Worm (Caenorhabditis elegans): Measurements from ENCODE around the gene icl-1.

icl-1 gene

ce11 chrV:689538-689937 lies 38.3 kb downstream of the icl-1 start:
- no peak for TF ChIP-seq ref-1 (GFP tag; conservative IDR thresholded peaks at IDR 0.05)
- TF ChIP-seq klf-2 (GFP tag; conservative IDR thresholded peaks at IDR 0.05) = no peak
- TF ChIP-seq cog-1 (tag; optimal IDR thresholded peaks at IDR 0.05) = no peak
- no peak for TF ChIP-seq med-1 (GFP tag; optimal IDR thresholded peaks at IDR 0.05; ENCODE audit: insufficient read depth)
- TF ChIP-seq ztf-23 (GFP tag; IDR thresholded peaks at IDR 0.05) = no peak
- no peak for TF ChIP-seq flt-1 (GFP tag; IDR thresholded peaks at IDR 0.05)
- no peak for TF ChIP-seq T22C8.4 (GFP tag; IDR thresholded peaks at IDR 0.05)
- TF ChIP-seq tab-1 (GFP tag; IDR thresholded peaks at IDR 0.05) = no peak
- no peak for TF ChIP-seq ztf-29 (GFP tag; IDR thresholded peaks at IDR 0.05)

DNA sequence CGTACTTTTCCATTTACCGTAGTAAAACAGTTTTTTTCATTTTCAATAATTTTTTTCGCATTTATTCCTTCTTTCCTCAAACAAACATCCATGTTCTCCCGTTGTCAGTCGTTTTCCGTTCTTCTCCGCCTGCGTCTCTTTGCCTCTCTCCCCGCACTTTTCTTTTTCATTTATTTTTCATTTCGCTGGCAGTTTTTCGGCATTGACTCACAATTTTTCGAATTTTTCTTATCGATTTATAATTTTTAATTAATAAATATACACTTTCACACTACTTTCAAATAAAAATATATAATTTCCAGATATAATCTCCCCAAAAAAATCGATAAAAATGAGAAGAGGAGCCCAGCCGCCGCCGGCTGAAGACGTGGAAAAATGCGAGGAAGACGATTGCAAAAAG lies 40.4 kb downstream of the icl-1 start, which contains the start of gene H25P19.1:
Gene H25P19.1, plus strand, starts transcription at position 301 of the 400 bp plus-strand sequence.
- no peak for TF ChIP-seq flt-1 (GFP tag; IDR thresholded peaks at IDR 0.05)
- TF ChIP-seq cog-1 (tag; optimal IDR thresholded peaks at IDR 0.05) = no peak
- no peak for TF ChIP-seq T22C8.4 (GFP tag; IDR thresholded peaks at IDR 0.05)
- no peak for TF ChIP-seq tab-1 (GFP tag; IDR thresholded peaks at IDR 0.05)
- no peak for TF ChIP-seq klf-2 (GFP tag; conservative IDR thresholded peaks at IDR 0.05)
- TF ChIP-seq ztf-29 (GFP tag; IDR thresholded peaks at IDR 0.05) = no peak
- no peak for TF ChIP-seq ref-1 (GFP tag; conservative IDR thresholded peaks at IDR 0.05)
- TF ChIP-seq med-1 (GFP tag; optimal IDR thresholded peaks at IDR 0.05; ENCODE audit: insufficient read depth) = no peak
- no peak for TF ChIP-seq ztf-23 (GFP tag; IDR thresholded peaks at IDR 0.05)

ce11 chrV:683858-684257 lies 43.9 kb downstream of the icl-1 start, which contains the start of gene F31F4.1:
TSS of gene F31F4.1 (plus strand) at chrV:684060.
- no peak for TF ChIP-seq med-1 (GFP tag; optimal IDR thresholded peaks at IDR 0.05; ENCODE audit: insufficient read depth)
- no peak for TF ChIP-seq ref-1 (GFP tag; conservative IDR thresholded peaks at IDR 0.05)
- TF ChIP-seq T22C8.4 (GFP tag; IDR thresholded peaks at IDR 0.05) = no peak
- no peak for TF ChIP-seq ztf-29 (GFP tag; IDR thresholded peaks at IDR 0.05)

DNA sequence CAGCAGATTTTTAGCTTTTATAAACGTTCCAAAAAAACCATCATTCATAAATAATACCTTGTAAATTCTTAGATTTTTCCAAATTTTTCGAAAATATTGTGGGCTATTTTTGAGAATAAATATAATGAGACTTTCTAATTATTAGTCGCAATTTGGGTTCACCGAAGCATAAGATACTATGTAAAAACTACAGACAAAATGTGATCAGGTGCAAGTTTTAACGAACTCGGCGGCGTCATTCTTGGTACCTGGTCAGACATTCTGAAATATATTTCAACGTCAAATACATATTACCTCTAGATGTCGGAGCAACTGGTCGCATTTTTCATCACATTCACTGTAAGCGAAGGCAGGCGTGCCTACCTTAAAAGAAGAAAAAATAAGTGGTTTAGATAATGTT lies 45.8 kb downstream of the icl-1 start, which contains the start of gene srx-23:
Gene srx-23, plus strand, starts transcription at position 301 of the 400 bp plus-strand sequence.
- TF ChIP-seq ref-1 (GFP tag; conservative IDR thresholded peaks at IDR 0.05) = no peak
- no peak for TF ChIP-seq flt-1 (GFP tag; IDR thresholded peaks at IDR 0.05)
- TF ChIP-seq cog-1 (tag; optimal IDR thresholded peaks at IDR 0.05) = no peak
- TF ChIP-seq T22C8.4 (GFP tag; IDR thresholded peaks at IDR 0.05) = no peak
- TF ChIP-seq ztf-29 (GFP tag; IDR thresholded peaks at IDR 0.05) = no peak
- TF ChIP-seq ztf-23 (GFP tag; IDR thresholded peaks at IDR 0.05) = no peak
- TF ChIP-seq tab-1 (GFP tag; IDR thresholded peaks at IDR 0.05) = no peak
- TF ChIP-seq klf-2 (GFP tag; conservative IDR thresholded peaks at IDR 0.05) = no peak
- TF ChIP-seq med-1 (GFP tag; optimal IDR thresholded peaks at IDR 0.05; ENCODE audit: insufficient read depth) = no peak

DNA sequence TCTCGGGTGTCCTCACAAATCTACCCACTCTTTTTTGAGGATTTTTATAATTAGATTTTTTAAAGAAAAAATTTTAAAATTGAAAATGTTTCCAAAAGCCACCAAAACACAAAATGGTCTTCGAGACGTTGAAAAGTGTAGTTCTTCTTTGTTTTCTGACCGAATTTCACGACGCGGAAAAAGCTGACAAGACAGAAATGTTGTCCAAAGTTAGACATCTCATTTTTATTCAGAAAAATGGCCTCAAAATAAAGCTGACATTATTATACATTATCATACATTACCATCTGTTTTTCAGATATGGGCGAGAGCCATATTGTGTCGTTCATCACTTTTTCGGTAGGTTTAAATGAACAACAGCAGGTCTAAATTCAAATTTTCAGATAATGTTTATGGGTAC lies 48.1 kb downstream of the icl-1 start, which contains the start of gene srx-22:
Gene srx-22, plus strand, starts transcription at position 301 of the 400 bp plus-strand sequence.
- no peak for TF ChIP-seq ztf-23 (GFP tag; IDR thresholded peaks at IDR 0.05)

DNA sequence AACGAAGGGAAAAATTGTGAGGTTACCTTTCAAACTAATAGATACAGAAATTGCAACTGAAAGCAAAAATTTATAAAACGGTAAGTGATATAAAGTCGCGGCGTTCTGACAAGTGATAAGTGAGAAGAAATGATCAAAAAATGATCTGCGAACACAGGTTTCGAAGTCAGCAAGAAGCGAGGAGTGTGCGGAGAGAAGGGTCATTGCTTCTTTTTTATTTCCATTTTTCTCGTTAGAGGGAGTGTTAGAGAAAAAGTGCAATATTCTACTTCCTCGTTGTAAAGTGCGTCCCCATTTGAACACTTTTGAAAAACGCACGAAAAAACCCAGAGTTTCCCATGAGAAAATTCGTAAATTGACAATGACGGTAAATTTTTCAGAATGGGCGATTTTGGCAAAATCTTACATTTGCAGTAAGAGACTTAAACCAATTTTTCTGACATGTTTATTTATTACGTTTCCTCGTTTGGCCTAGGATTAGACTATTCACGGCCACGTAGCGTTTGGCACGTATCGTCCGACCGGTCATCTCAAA lies 51.2 kb downstream of the icl-1 start, which contains the start of the genes fbxa-72 and srx-21:
Gene fbxa-72, minus strand, starts transcription at position 204 of the 535 bp plus-strand sequence.
Gene srx-21, plus strand, starts transcription at position 485 of the 535 bp plus-strand sequence.
- no peak for TF ChIP-seq flt-1 (GFP tag; IDR thresholded peaks at IDR 0.05)
- no peak for TF ChIP-seq ztf-23 (GFP tag; IDR thresholded peaks at IDR 0.05)
- TF ChIP-seq ztf-29 (GFP tag; IDR thresholded peaks at IDR 0.05) = no peak
- TF ChIP-seq cog-1 (tag; optimal IDR thresholded peaks at IDR 0.05) = no peak
- TF ChIP-seq med-1 (GFP tag; optimal IDR thresholded peaks at IDR 0.05; ENCODE audit: insufficient read depth) = no peak
- TF ChIP-seq ref-1 (GFP tag; conservative IDR thresholded peaks at IDR 0.05) = no peak
- no peak for TF ChIP-seq tab-1 (GFP tag; IDR thresholded peaks at IDR 0.05)
- no peak for TF ChIP-seq klf-2 (GFP tag; conservative IDR thresholded peaks at IDR 0.05)
- TF ChIP-seq T22C8.4 (GFP tag; IDR thresholded peaks at IDR 0.05) = no peak

- no peak for TF ChIP-seq ref-1 (GFP tag; conservative IDR thresholded peaks at IDR 0.05)
- TF ChIP-seq flt-1 (GFP tag; IDR thresholded peaks at IDR 0.05) = no peak
- TF ChIP-seq klf-2 (GFP tag; conservative IDR thresholded peaks at IDR 0.05) = no peak
- TF ChIP-seq cog-1 (tag; optimal IDR thresholded peaks at IDR 0.05) = no peak
- no peak for TF ChIP-seq T22C8.4 (GFP tag; IDR thresholded peaks at IDR 0.05)
- no peak for TF ChIP-seq tab-1 (GFP tag; IDR thresholded peaks at IDR 0.05)
- TF ChIP-seq ztf-29 (GFP tag; IDR thresholded peaks at IDR 0.05) = no peak
- no peak for TF ChIP-seq ztf-23 (GFP tag; IDR thresholded peaks at IDR 0.05)
Measured at ce11 chrV:676090-676489, 51.7 kb downstream of the icl-1 start.

All from whole organism, midembryonic.